Worm (Caenorhabditis elegans): ENCODE measurements around the gene fipr-12.

The fipr-12 gene

ce11 chrV:9982568-9982967, 39.4 kb downstream of the fipr-12 start, which contains the start of gene C27H6.9:
Gene C27H6.9 (plus strand): TSS chrV:9982868.
- TF ChIP-seq nfya-1 (tag; optimal IDR thresholded peaks at IDR 0.05; ENCODE audit: insufficient read depth): no peak
- TF ChIP-seq R02D3.7 (tag; optimal IDR thresholded peaks at IDR 0.05): no peak
- no peak for TF ChIP-seq daf-12 (tag; optimal IDR thresholded peaks at IDR 0.05)
- TF ChIP-seq pha-4 (tag; optimal IDR thresholded peaks at IDR 0.05): no peak
- TF ChIP-seq nhr-67 (tag; optimal IDR thresholded peaks at IDR 0.05): no peak
- no peak for TF ChIP-seq fos-1 (tag; optimal IDR thresholded peaks at IDR 0.05)
- TF ChIP-seq skn-1 (tag; optimal IDR thresholded peaks at IDR 0.05): no peak
- TF ChIP-seq elt-2 (tag; optimal IDR thresholded peaks at IDR 0.05): no peak
- no peak for TF ChIP-seq nhr-77 (tag; optimal IDR thresholded peaks at IDR 0.05)

DNA sequence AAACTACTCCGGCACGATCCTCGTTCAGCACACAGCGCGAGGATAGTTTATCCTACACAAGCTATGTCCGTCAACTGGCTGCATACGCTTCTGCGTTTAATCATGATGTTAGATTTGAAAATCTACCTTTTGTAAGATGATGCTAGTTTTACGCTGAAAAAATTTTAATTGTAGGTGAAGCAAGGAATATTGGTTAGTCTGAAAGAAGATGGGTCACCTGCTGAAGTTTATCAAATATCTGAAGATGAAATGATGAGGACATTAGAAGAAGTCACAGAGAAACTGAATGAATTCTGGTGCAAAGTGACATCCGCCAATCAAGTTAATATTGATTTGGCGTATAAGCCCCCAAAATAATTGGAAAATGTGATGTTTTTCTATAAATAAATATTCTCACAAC, 40.4 kb downstream of the fipr-12 start:
- TF ChIP-seq pha-4 (tag; optimal IDR thresholded peaks at IDR 0.05): no peak
- TF ChIP-seq mdl-1 (tag; optimal IDR thresholded peaks at IDR 0.05): no peak
- peak; percentile 39 for TF ChIP-seq ama-1 (optimal IDR thresholded peaks at IDR 0.05)
- peak; percentile 15 for TF ChIP-seq elt-2 (tag; optimal IDR thresholded peaks at IDR 0.05)

DNA sequence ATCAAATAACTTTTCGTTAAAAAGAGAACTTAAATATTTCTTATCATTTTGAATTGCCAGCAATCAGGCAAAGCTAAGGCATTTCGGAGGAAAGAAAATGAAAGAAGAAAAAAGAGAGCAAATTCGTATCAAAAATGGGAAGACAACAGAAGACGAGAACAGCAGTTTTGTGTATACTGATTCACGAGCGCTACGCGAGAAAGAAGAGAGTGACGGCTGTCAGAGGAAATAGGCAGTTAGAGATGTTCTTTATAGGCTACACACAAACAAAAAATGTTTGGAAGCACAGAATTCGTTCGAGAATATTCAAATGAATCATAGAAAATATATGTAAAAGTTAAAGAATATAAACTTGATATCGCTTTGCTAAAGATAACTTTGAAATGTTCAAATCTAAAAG, 41.7 kb downstream of the fipr-12 start:
- TF ChIP-seq lin-39 (tag; optimal IDR thresholded peaks at IDR 0.05) (no peak), unc-39 (tag; optimal IDR thresholded peaks at IDR 0.05) (no peak), nhr-11 (tag; optimal IDR thresholded peaks at IDR 0.05) (peak; percentile 75), nfya-1 (tag; optimal IDR thresholded peaks at IDR 0.05; ENCODE audit: insufficient read depth) (peak; percentile 45), nhr-25 (tag; optimal IDR thresholded peaks at IDR 0.05) (no peak), pqm-1 (tag; optimal IDR thresholded peaks at IDR 0.05) (peak; percentile 60), hmg-11 (tag; optimal IDR thresholded peaks at IDR 0.05) (peak; percentile 3), tbx-2 (tag; optimal IDR thresholded peaks at IDR 0.05) (no peak), elt-2 (tag; optimal IDR thresholded peaks at IDR 0.05) (peak; percentile 67), pha-4 (tag; optimal IDR thresholded peaks at IDR 0.05) (peak; percentile 45)

DNA sequence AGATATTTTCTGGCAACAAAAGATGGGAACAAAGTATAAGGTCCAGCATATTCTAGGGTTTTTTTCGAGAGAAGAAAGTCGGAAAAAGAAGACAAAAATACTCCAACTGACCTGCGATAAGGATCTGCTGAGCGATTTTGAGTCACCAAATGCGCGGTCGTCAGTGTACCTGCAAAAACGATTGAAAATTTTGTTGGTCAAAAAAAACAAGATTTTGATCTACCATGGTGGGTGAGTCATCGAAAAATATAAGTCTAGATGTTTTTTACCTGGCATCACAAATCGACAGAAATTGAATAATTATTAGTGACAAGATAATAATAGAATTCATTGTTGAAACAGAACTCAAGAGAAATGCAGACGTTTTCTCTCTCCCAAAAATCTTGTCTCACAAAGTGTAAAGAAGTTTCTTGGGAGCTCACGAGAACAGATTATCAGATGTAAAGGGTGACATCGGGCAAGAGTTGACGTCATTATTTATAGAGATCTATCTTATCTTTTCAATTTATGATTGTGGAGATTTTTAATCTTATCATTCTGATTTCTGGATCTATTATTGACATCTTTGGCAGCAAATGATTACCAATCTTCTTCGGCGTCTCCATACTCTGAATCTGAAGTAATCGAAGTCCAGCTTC, 42.2 kb downstream of the fipr-12 start:
- TF ChIP-seq elt-1 (tag; optimal IDR thresholded peaks at IDR 0.05): peak; percentile 48
- TF ChIP-seq egl-27 (tag; optimal IDR thresholded peaks at IDR 0.05): no peak

ce11 chrV:9986177-9986576, 43.0 kb downstream of the fipr-12 start, which contains the start of gene rmd-2:
Gene rmd-2 (minus strand): TSS chrV:9986277.
- TF ChIP-seq mml-1 (tag; optimal IDR thresholded peaks at IDR 0.05): no peak
- no peak for TF ChIP-seq ama-1 (optimal IDR thresholded peaks at IDR 0.05)
- TF ChIP-seq nhr-28 (tag; optimal IDR thresholded peaks at IDR 0.05): no peak
- TF ChIP-seq egl-27 (tag; optimal IDR thresholded peaks at IDR 0.05): no peak

DNA sequence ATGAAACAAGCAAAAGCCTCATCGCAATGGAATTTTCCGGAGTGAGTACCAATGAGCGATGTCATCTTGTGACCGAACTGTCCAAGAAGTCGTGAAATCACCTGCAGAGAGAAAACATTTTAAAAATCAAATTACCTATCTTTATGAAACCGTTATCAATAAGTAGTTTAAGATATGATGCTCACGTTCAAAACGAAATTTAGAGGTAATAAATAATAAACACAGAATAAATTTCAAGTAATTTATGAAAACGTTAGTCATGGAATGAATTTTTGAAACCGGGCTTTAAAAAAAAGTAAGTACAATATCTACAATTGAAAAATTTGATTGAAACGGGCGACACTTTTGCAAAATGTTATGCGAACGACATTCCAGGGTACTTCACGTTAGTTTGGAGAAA, 44.5 kb downstream of the fipr-12 start, which contains the start of gene C27H6.8:
Gene C27H6.8, minus strand, starts transcription at position 101 of the 400 bp plus-strand sequence.
- TF ChIP-seq daf-12 (tag; optimal IDR thresholded peaks at IDR 0.05) (no peak), nhr-237 (tag; optimal IDR thresholded peaks at IDR 0.05) (no peak), unc-39 (tag; optimal IDR thresholded peaks at IDR 0.05) (no peak), zag-1 (tag; optimal IDR thresholded peaks at IDR 0.05) (no peak), mdl-1 (tag; optimal IDR thresholded peaks at IDR 0.05) (no peak), mml-1 (tag; optimal IDR thresholded peaks at IDR 0.05) (no peak), egl-5 (tag; optimal IDR thresholded peaks at IDR 0.05) (no peak), elt-3 (tag; optimal IDR thresholded peaks at IDR 0.05) (no peak), aly-2 (tag; optimal IDR thresholded peaks at IDR 0.05) (no peak), nhr-67 (tag; optimal IDR thresholded peaks at IDR 0.05) (no peak), hmg-11 (tag; optimal IDR thresholded peaks at IDR 0.05) (no peak), nhr-43 (tag; optimal IDR thresholded peaks at IDR 0.05; ENCODE audit: poor library complexity, severe bottlenecking) (no peak), unc-62 (GFP tag; optimal IDR thresholded peaks at IDR 0.05) (no peak), eor-1 (tag; optimal IDR thresholded peaks at IDR 0.05) (no peak), nhr-25 (tag; optimal IDR thresholded peaks at IDR 0.05) (no peak), ceh-82 (tag; optimal IDR thresholded peaks at IDR 0.05) (no peak)
